Fruit fly (Drosophila melanogaster): ENCODE data around the gene CG7168.
A peak's percentile ranks its signal among the peaks of the same experiment; 100 is the strongest.

The CG7168 gene

DNA sequence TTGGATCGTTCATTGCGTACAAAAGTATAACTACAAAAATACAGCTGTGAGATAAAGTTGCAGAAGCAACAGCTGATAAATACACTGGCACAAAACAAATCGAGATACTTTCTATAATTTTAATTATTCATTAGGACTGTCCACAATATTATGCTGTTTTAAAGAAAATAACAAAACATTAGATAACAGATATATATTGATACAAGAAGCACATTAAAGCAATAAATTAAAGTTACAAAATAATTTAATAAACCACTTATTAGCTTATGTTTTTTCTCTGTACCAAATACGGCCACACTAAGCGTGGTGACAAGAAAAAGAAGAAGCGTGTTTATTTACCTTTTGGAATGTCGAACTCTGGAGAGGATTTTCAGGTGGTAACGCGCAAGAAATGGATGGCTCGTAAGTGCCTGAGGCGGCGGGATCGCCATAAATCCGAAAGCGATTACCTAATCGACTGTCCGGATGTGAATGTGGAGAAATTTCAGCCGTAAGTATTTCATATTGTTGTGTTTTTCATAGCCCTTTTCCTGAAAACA is 5.6 kb downstream of the CG7168 start, which contains the start of the genes CG7988 and CG7183 (continued):
- peak; percentile 99 for TF ChIP-seq Hr3 (GFP tag; optimal IDR thresholded peaks at IDR 0.05)
- TF ChIP-seq lilli (GFP tag; optimal IDR thresholded peaks at IDR 0.05), result peak; percentile 98
- TF ChIP-seq fd102C (GFP tag; optimal IDR thresholded peaks at IDR 0.05), result peak; percentile 95
- peak; percentile 95 for TF ChIP-seq ewg (GFP tag; optimal IDR thresholded peaks at IDR 0.05)
- peak; percentile 98 for TF ChIP-seq ase (GFP tag; IDR thresholded peaks at IDR 0.05)
- peak; percentile 93 for TF ChIP-seq Elba2 (GFP tag; optimal IDR thresholded peaks at IDR 0.05)
- peak; percentile 97 for TF ChIP-seq otp (GFP tag; IDR thresholded peaks at IDR 0.05)
- peak; percentile 98 for TF ChIP-seq CG9727 (GFP tag; optimal IDR thresholded peaks at IDR 0.05)
- TF ChIP-seq CG15073 (GFP tag; optimal IDR thresholded peaks at IDR 0.05), result peak; percentile 82
- TF ChIP-seq D19B (GFP tag; optimal IDR thresholded peaks at IDR 0.05), result peak; percentile 79
- no peak; the same call in 2 of the 3 replicates for TF ChIP-seq knrl (GFP tag; IDR thresholded peaks at IDR 0.05; ENCODE audit: partially characterized antibody)
- peak; percentile 96 for TF ChIP-seq CG18764 (GFP tag; optimal IDR thresholded peaks at IDR 0.05)
- TF ChIP-seq eyg (GFP tag; optimal IDR thresholded peaks at IDR 0.05), result peak; percentile 89
- TF ChIP-seq Ravus (GFP tag; IDR thresholded peaks at IDR 0.05), result peak; percentile 96
- TF ChIP-seq CG17186 (GFP tag; optimal IDR thresholded peaks at IDR 0.05), result peak; percentile 80
- TF ChIP-seq CG8765 (GFP tag; IDR thresholded peaks at IDR 0.05), result peak; percentile 95
- peak; percentile 99 for TF ChIP-seq H2.0 (GFP tag; IDR thresholded peaks at IDR 0.05)
- peak; percentile 94 to 98 for TF ChIP-seq Hr51 (GFP tag; optimal IDR thresholded peaks at IDR 0.05)
- peak in 1 of 3 experiments; percentile 93 for TF ChIP-seq Stat92E (GFP tag; optimal IDR thresholded peaks at IDR 0.05)
- TF ChIP-seq CG7556 (GFP tag; optimal IDR thresholded peaks at IDR 0.05), result peak; percentile 97
- TF ChIP-seq CG12744 (GFP tag; optimal IDR thresholded peaks at IDR 0.05), result peak; percentile 94
- TF ChIP-seq CG17359 (tag; optimal IDR thresholded peaks at IDR 0.05), result peak; percentile 98
- peak; percentile 98 for TF ChIP-seq CG13775 (GFP tag; optimal IDR thresholded peaks at IDR 0.05)
- TF ChIP-seq odd (GFP tag; optimal IDR thresholded peaks at IDR 0.05), result no peak
- peak; percentile 99 for TF ChIP-seq sd (tag; optimal IDR thresholded peaks at IDR 0.05)
- peak; percentile 90 for TF ChIP-seq CG1603 (tag; optimal IDR thresholded peaks at IDR 0.05)
- TF ChIP-seq CG3847 (GFP tag; IDR thresholded peaks at IDR 0.05), result peak; percentile 98
- TF ChIP-seq chinmo (GFP tag; IDR thresholded peaks at IDR 0.05; ENCODE audit: partially characterized antibody), result no peak
- TF ChIP-seq z (GFP tag; IDR thresholded peaks at IDR 0.05), result peak; percentile 74; the same call in 1 of the 3 replicates
- peak; percentile 85 for TF ChIP-seq CG6683 (GFP tag; optimal IDR thresholded peaks at IDR 0.05)
- peak; percentile 20; the same call in 1 of the 2 replicates for TF ChIP-seq unc-4 (GFP tag; IDR thresholded peaks at IDR 0.05; ENCODE audit: partially characterized antibody)
- TF ChIP-seq CG10654 (GFP tag; optimal IDR thresholded peaks at IDR 0.05), result peak; percentile 97
- peak; percentile 94 for TF ChIP-seq CG3065 (GFP tag; optimal IDR thresholded peaks at IDR 0.05)
- peak; percentile 64 for TF ChIP-seq mirr (GFP tag; optimal IDR thresholded peaks at IDR 0.05)
- TF ChIP-seq CG14860 (GFP tag; IDR thresholded peaks at IDR 0.05; ENCODE audit: partially characterized antibody), result no peak
- TF ChIP-seq CG2116 (GFP tag; optimal IDR thresholded peaks at IDR 0.05), result peak; percentile 90
- peak; percentile 83 for TF ChIP-seq emc (GFP tag; optimal IDR thresholded peaks at IDR 0.05)
- TF ChIP-seq Dbx (GFP tag; IDR thresholded peaks at IDR 0.05), result peak; percentile 98
- TF ChIP-seq unpg (GFP tag; optimal IDR thresholded peaks at IDR 0.05), result peak; percentile 99
- peak; percentile 97 for TF ChIP-seq CG17612 (GFP tag; IDR thresholded peaks at IDR 0.05)
- TF ChIP-seq CG10366 (GFP tag; IDR thresholded peaks at IDR 0.05), result peak; percentile 98
- peak; percentile 88 for TF ChIP-seq CG18011 (GFP tag; optimal IDR thresholded peaks at IDR 0.05)
- peak; percentile 97 for TF ChIP-seq CG12299 (tag; optimal IDR thresholded peaks at IDR 0.05)
- peak; percentile 97 for TF ChIP-seq CG10959 (GFP tag; IDR thresholded peaks at IDR 0.05)
- peak; percentile 99 for TF ChIP-seq dysf (GFP tag; IDR thresholded peaks at IDR 0.05)
- TF ChIP-seq ranshi (GFP tag; IDR thresholded peaks at IDR 0.05), result peak; percentile 99
- TF ChIP-seq Side (GFP tag; optimal IDR thresholded peaks at IDR 0.05), result peak; percentile 90
- peak; percentile 99 for TF ChIP-seq CG4730 (GFP tag; IDR thresholded peaks at IDR 0.05)
- TF ChIP-seq pum (GFP tag; optimal IDR thresholded peaks at IDR 0.05), result peak; percentile 96
- TF ChIP-seq Dfd (GFP tag; optimal IDR thresholded peaks at IDR 0.05), result no peak

Measured in whole organism, embryonic.